Worm (Caenorhabditis elegans): ENCODE results near the gene T04C12.8.
A peak's percentile ranks its signal among the peaks of the same experiment; 100 is the strongest.

ce11 chrV:11078874-11079273 is 9.7 kb upstream of the T04C12.8 start:
- no peak for TF ChIP-seq R02D3.7 (tag; optimal IDR thresholded peaks at IDR 0.05)
- TF ChIP-seq nhr-12 (tag; optimal IDR thresholded peaks at IDR 0.05) = no peak
- no peak for TF ChIP-seq unc-39 (tag; optimal IDR thresholded peaks at IDR 0.05)
- peak; percentile 18 for TF ChIP-seq unc-55 (GFP tag; optimal IDR thresholded peaks at IDR 0.05)
- no peak for TF ChIP-seq nhr-237 (tag; optimal IDR thresholded peaks at IDR 0.05)
- TF ChIP-seq nhr-11 (tag; optimal IDR thresholded peaks at IDR 0.05) = no peak
- TF ChIP-seq snpc-4 (tag; optimal IDR thresholded peaks at IDR 0.05) = no peak
- no peak for TF ChIP-seq mab-5 (tag; optimal IDR thresholded peaks at IDR 0.05)
- no peak for TF ChIP-seq lin-13 (GFP tag; optimal IDR thresholded peaks at IDR 0.05)

Measured in whole organism, L2 larva.